Worm (Caenorhabditis elegans) whole organism, L2 larva: Measurements from ENCODE around the gene tomm-70.

Source experiments
- aly-2 ChIP-seq: fragments of 150-350 bp; optimal IDR thresholded peaks from 2 replicates; lab custom pipeline; 2014; ENCODE audit warnings: missing biosample characterization, missing genetic modification characterization
- fos-1 ChIP-seq: fragments of 150-350 bp; optimal IDR thresholded peaks from 2 replicates; lab custom pipeline; 2014; ENCODE audit warnings: missing biosample characterization, missing genetic modification characterization
- nhr-21 ChIP-seq: fragments of 150-350 bp; optimal IDR thresholded peaks from 2 replicates; lab custom pipeline; 2014; ENCODE audit warnings: missing biosample characterization, missing genetic modification characterization
- ztf-11 ChIP-seq: sonication (generic microtip); optimal IDR thresholded peaks from 2 replicates; lab custom pipeline; 2017; ENCODE audit warnings: missing biosample characterization, missing genetic modification characterization
- ztf-4 ChIP-seq: fragments of 150-350 bp; optimal IDR thresholded peaks from 2 replicates; lab custom pipeline; 2014; ENCODE audit warnings: missing biosample characterization, missing genetic modification characterization

ce11 chrIII:8785426-8785825, 30.9 kb upstream of the tomm-70 start:
- TF ChIP-seq ztf-4 (tag; lab: Kevin White, UChicago) (no peak), fos-1 (tag; lab: Kevin White, UChicago) (peak; percentile 57), aly-2 (tag; lab: Kevin White, UChicago) (no peak), nhr-21 (tag; lab: Kevin White, UChicago) (no peak), ztf-11 (tag; lab: Kevin White, UChicago) (no peak)
